Worm (Caenorhabditis elegans): ENCODE results near the gene rif-1.1.

DNA sequence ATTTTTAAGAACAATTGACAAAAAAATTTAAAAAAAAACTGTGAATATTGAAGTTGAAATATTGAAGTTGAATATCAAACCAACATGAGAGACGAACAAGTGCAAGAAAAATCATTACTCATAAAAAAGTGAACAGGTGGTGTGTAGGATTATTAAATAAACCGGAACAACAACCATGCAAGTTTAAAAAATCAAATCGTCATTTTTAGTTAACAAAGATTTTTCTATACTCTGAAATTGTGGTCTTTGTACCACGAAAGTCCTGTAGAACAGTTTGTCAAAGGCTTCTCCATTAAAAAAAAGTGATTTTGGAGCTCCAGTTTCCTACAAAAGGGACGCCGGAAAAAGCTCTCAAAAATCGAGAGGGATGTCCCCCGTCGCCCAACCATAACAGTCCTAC, 21.1 kb downstream of the rif-1.1 start, which contains the start of gene C06A12.19:
- TF ChIP-seq sdc-2 (tag; optimal IDR thresholded peaks at IDR 0.05) (no peak), rnt-1 (tag; optimal IDR thresholded peaks at IDR 0.05) (no peak), zip-5 (tag; optimal IDR thresholded peaks at IDR 0.05) (no peak), ceh-31 (tag; optimal IDR thresholded peaks at IDR 0.05) (no peak), ceh-6 (GFP tag; optimal IDR thresholded peaks at IDR 0.05) (no peak), ama-1 (optimal IDR thresholded peaks at IDR 0.05) (no peak), ceh-45 (GFP tag; IDR thresholded peaks at IDR 0.05) (no peak), sox-4 (tag; optimal IDR thresholded peaks at IDR 0.05) (no peak), unc-55 (GFP tag; optimal IDR thresholded peaks at IDR 0.05) (no peak), unc-86 (tag; optimal IDR thresholded peaks at IDR 0.05) (no peak), dmd-4 (tag; optimal IDR thresholded peaks at IDR 0.05; ENCODE audit: borderline replicate concordance) (no peak), npax-4 (tag; optimal IDR thresholded peaks at IDR 0.05) (no peak), pha-4 (tag; optimal IDR thresholded peaks at IDR 0.05) (no peak), eyg-1 (tag; optimal IDR thresholded peaks at IDR 0.05) (no peak)
